Fruit fly (Drosophila melanogaster) whole organism, embryonic: ENCODE results near the gene CG10602.
A peak's percentile ranks its signal among the peaks of the same experiment; 100 is the strongest.

Source experiments
- Antp ChIP-seq: fragments of 200-800 bp; sonication (Bioruptor generic); optimal IDR thresholded peaks from 3 replicates; lab custom pipeline; 2016; ENCODE audit warnings: missing biosample characterization, missing genetic modification characterization
- CG1024 ChIP-seq: fragments of 200-800 bp; sonication (Bioruptor generic); IDR thresholded peaks from 2 replicates; pipeline ENCODE4 v1.3.6; 2022; ENCODE audit warnings: missing biosample characterization, missing genetic modification characterization
- CG11504 ChIP-seq: fragments of 200-800 bp; sonication (Bioruptor generic); optimal IDR thresholded peaks from 3 replicates; lab custom pipeline; 2019; ENCODE audit warnings: missing biosample characterization, mild to moderate bottlenecking, missing genetic modification characterization, moderate library complexity
- CG12155 ChIP-seq: fragments of 200-800 bp; sonication (Bioruptor generic); optimal IDR thresholded peaks from 3 replicates; lab custom pipeline; 2016; ENCODE audit warnings: missing biosample characterization, missing genetic modification characterization
- CG14860 ChIP-seq: fragments of 200-800 bp; sonication (Bioruptor generic); IDR thresholded peaks from 3 replicates; pipeline ENCODE4 v1.3.6; 2022; ENCODE audit warnings: missing biosample characterization, missing genetic modification characterization; ENCODE audit not compliant: partially characterized antibody
- CG1529 ChIP-seq: fragments of 200-800 bp; sonication (Bioruptor generic); optimal IDR thresholded peaks from 3 replicates; lab custom pipeline; 2018; ENCODE audit warnings: missing biosample characterization, missing genetic modification characterization
- CG16813 ChIP-seq: fragments of 200-800 bp; sonication (Bioruptor generic); IDR thresholded peaks from 3 replicates; pipeline ENCODE4 v1.3.6; 2022; ENCODE audit warnings: missing biosample characterization, missing genetic modification characterization; ENCODE audit not compliant: partially characterized antibody
- CG17912 ChIP-seq: fragments of 200-800 bp; sonication (Bioruptor generic); optimal IDR thresholded peaks from 2 replicates; lab custom pipeline; 2018; ENCODE audit warnings: missing biosample characterization, mild to moderate bottlenecking, missing genetic modification characterization
- CG2116 ChIP-seq: fragments of 200-800 bp; sonication (Bioruptor generic); optimal IDR thresholded peaks from 3 replicates; lab custom pipeline; 2018; ENCODE audit warnings: missing biosample characterization, mild to moderate bottlenecking, missing genetic modification characterization
- CG31365 ChIP-seq: fragments of 200-800 bp; sonication (Bioruptor generic); optimal IDR thresholded peaks from 2 replicates; lab custom pipeline; 2018; ENCODE audit warnings: missing biosample characterization, mild to moderate bottlenecking, missing genetic modification characterization
- CG32532 ChIP-seq: fragments of 200-800 bp; sonication (Bioruptor generic); IDR thresholded peaks from 2 replicates; pipeline ENCODE4 v1.3.6; 2022; ENCODE audit warnings: missing biosample characterization, missing genetic modification characterization
- CG3407 ChIP-seq: fragments of 200-800 bp; sonication (Bioruptor generic); optimal IDR thresholded peaks from 2 replicates; lab custom pipeline; 2018; ENCODE audit warnings: missing biosample characterization, mild to moderate bottlenecking, missing genetic modification characterization
- CG34376 ChIP-seq: fragments of 200-800 bp; sonication (Bioruptor generic); optimal IDR thresholded peaks from 2 replicates; lab custom pipeline; 2018; ENCODE audit warnings: missing biosample characterization, mild to moderate bottlenecking, missing genetic modification characterization
- CG4820 ChIP-seq: fragments of 200-800 bp; sonication (Bioruptor generic); optimal IDR thresholded peaks from 3 replicates; lab custom pipeline; 2016; ENCODE audit warnings: missing biosample characterization, missing genetic modification characterization
- CG6765 ChIP-seq: fragments of 200-800 bp; sonication (Bioruptor generic); optimal IDR thresholded peaks from 3 replicates; lab custom pipeline; 2017; ENCODE audit warnings: missing biosample characterization, mild to moderate bottlenecking, missing genetic modification characterization
- CG7271 ChIP-seq: fragments of 200-800 bp; sonication (Bioruptor generic); optimal IDR thresholded peaks from 2 replicates; lab custom pipeline; 2018; ENCODE audit warnings: missing biosample characterization, mild to moderate bottlenecking, missing genetic modification characterization, moderate library complexity
- CG7357 ChIP-seq: fragments of 200-800 bp; sonication (Bioruptor generic); IDR thresholded peaks from 3 replicates; pipeline ENCODE4 v1.3.6; 2022; ENCODE audit warnings: missing biosample characterization, missing genetic modification characterization
- CG7928 ChIP-seq: fragments of 200-800 bp; sonication (Bioruptor generic); optimal IDR thresholded peaks from 2 replicates; lab custom pipeline; 2017; ENCODE audit warnings: missing biosample characterization, mild to moderate bottlenecking, missing genetic modification characterization
- CG7987 ChIP-seq: fragments of 200-800 bp; sonication (Bioruptor generic); optimal IDR thresholded peaks from 2 replicates; lab custom pipeline; 2018; ENCODE audit warnings: missing biosample characterization, mild to moderate bottlenecking, missing genetic modification characterization, moderate library complexity
- CG8089 ChIP-seq: fragments of 200-800 bp; sonication (Bioruptor generic); optimal IDR thresholded peaks from 3 replicates; lab custom pipeline; 2016; ENCODE audit warnings: missing biosample characterization, missing genetic modification characterization
- CG8478 ChIP-seq: fragments of >200 bp; optimal IDR thresholded peaks from 2 replicates; lab custom pipeline; 2018
- Camta ChIP-seq: fragments of 200-800 bp; sonication (Bioruptor generic); optimal IDR thresholded peaks from 2 replicates; lab custom pipeline; 2016; ENCODE audit warnings: missing biosample characterization, missing genetic modification characterization
- D19A ChIP-seq: fragments of 200-800 bp; optimal IDR thresholded peaks from 3 replicates; lab custom pipeline; 2019; ENCODE audit warnings: missing biosample characterization, mild to moderate bottlenecking, missing genetic modification characterization, moderate library complexity
- Doc3 ChIP-seq: fragments of 200-800 bp; sonication (Bioruptor generic); IDR thresholded peaks from 3 replicates; pipeline ENCODE4 v1.3.6; 2022; ENCODE audit warnings: missing biosample characterization, missing genetic modification characterization; ENCODE audit not compliant: partially characterized antibody
- Ets65A ChIP-seq: fragments of 200-800 bp; sonication (Bioruptor generic); peaks from one replicate; lab custom pipeline; 2016; ENCODE audit warnings: missing biosample characterization, missing genetic modification characterization
- GATAe ChIP-seq: fragments of 200-800 bp; sonication (Bioruptor generic); conservative IDR thresholded peaks from 2 replicates; pipeline ENCODE4 v1.3.6; 2022; ENCODE audit warnings: missing biosample characterization, missing genetic modification characterization
- HLHmδ ChIP-seq: fragments of 200-800 bp; sonication (Bioruptor generic); optimal IDR thresholded peaks from 2 replicates; lab custom pipeline; 2018; ENCODE audit warnings: missing biosample characterization, mild to moderate bottlenecking, missing genetic modification characterization, moderate library complexity
- HmgZ ChIP-seq: fragments of 200-800 bp; sonication (Bioruptor generic); optimal IDR thresholded peaks from 2 replicates; lab custom pipeline; 2018; ENCODE audit warnings: missing biosample characterization, mild to moderate bottlenecking, missing genetic modification characterization
- Hr39 ChIP-seq: fragments of >200 bp; optimal IDR thresholded peaks from 2 replicates; lab custom pipeline; 2017
- Jarid2 ChIP-seq: fragments of 200-800 bp; sonication (Bioruptor generic); optimal IDR thresholded peaks from 3 replicates; lab custom pipeline; 2017; ENCODE audit warnings: mild to moderate bottlenecking, missing biosample characterization, missing genetic modification reagents, missing genetic modification characterization
- Lpt ChIP-seq: fragments of >200 bp; optimal IDR thresholded peaks from 2 replicates; lab custom pipeline; 2018; ENCODE audit warnings: missing biosample characterization, missing genetic modification characterization
- MBD-R2 ChIP-seq: fragments of 200-800 bp; sonication (Bioruptor generic); IDR thresholded peaks from 2 replicates; pipeline ENCODE4 v1.3.6; 2022; ENCODE audit warnings: missing biosample characterization, missing genetic modification characterization
- MESR4 ChIP-seq: fragments of 200-800 bp; sonication (Bioruptor generic); optimal IDR thresholded peaks from 2 replicates; lab custom pipeline; 2018; ENCODE audit warnings: missing biosample characterization, mild to moderate bottlenecking, missing genetic modification characterization, moderate library complexity
- Mad ChIP-seq: fragments of 200-800 bp; sonication (Bioruptor generic); optimal IDR thresholded peaks from 2 replicates; lab custom pipeline; 2016; ENCODE audit warnings: missing biosample characterization, missing genetic modification characterization
- NC2β ChIP-seq: fragments of 200-800 bp; sonication (Bioruptor generic); optimal IDR thresholded peaks from 2 replicates; lab custom pipeline; 2016; ENCODE audit warnings: missing biosample characterization, missing genetic modification characterization
- Six4 ChIP-seq: fragments of 200-800 bp; sonication (Bioruptor generic); optimal IDR thresholded peaks from 2 replicates; lab custom pipeline; 2016; ENCODE audit warnings: missing biosample characterization, missing genetic modification characterization
- TFAM ChIP-seq: fragments of 200-800 bp; sonication (Bioruptor generic); optimal IDR thresholded peaks from 2 replicates; lab custom pipeline; 2017; ENCODE audit warnings: missing biosample characterization, missing genetic modification characterization, inconsistent platforms
- Tbp ChIP-seq: fragments of >200 bp; optimal IDR thresholded peaks from 2 replicates; lab custom pipeline; 2018; ENCODE audit warnings: missing biosample characterization, missing genetic modification characterization
- ac ChIP-seq: fragments of 200-800 bp; sonication (Bioruptor generic); optimal IDR thresholded peaks from 3 replicates; lab custom pipeline; 2017; ENCODE audit warnings: missing biosample characterization, mild to moderate bottlenecking, missing genetic modification characterization
- bowl ChIP-seq: fragments of 200-800 bp; sonication (Bioruptor generic); IDR thresholded peaks from 2 replicates; pipeline ENCODE4 v1.3.6; 2022; ENCODE audit warnings: missing biosample characterization, missing genetic modification characterization
- corto ChIP-seq: fragments of 200-800 bp; sonication (Bioruptor generic); optimal IDR thresholded peaks from 2 replicates; lab custom pipeline; 2016; ENCODE audit warnings: missing biosample characterization, mild to moderate bottlenecking, missing genetic modification characterization, moderate library complexity
- dan ChIP-seq: fragments of 200-800 bp; sonication (Bioruptor generic); IDR thresholded peaks from 2 replicates; pipeline ENCODE4 v1.3.6; 2022; ENCODE audit warnings: missing biosample characterization, missing genetic modification characterization
- dm ChIP-seq: fragments of 200-800 bp; sonication (Bioruptor generic); optimal IDR thresholded peaks from 3 replicates; lab custom pipeline; 2016; ENCODE audit warnings: missing biosample characterization, missing genetic modification characterization
- esg ChIP-seq: fragments of 200-800 bp; sonication (Bioruptor generic); conservative IDR thresholded peaks from 2 replicates; pipeline ENCODE4 v1.3.6; 2022; ENCODE audit warnings: missing biosample characterization, missing genetic modification characterization
- sc ChIP-seq, 3 experiments: fragments of >200 bp in 2 of 3; fragments of 200-800 bp in 1 of 3; sonication (Bioruptor generic) in 1 of 3; optimal IDR thresholded peaks; 2 replicates in 2 of 3; 3 replicates in 1 of 3; lab custom pipeline; 2017; ENCODE audit warnings: mild to moderate bottlenecking in 1 of 3, missing biosample characterization in 1 of 3, missing genetic modification characterization in 1 of 3, missing genetic modification reagents in 1 of 3
- sna ChIP-seq: fragments of 200-800 bp; sonication (Bioruptor generic); IDR thresholded peaks from 2 replicates; pipeline ENCODE4 v1.3.6; 2022; ENCODE audit warnings: missing biosample characterization, missing genetic modification characterization; ENCODE audit not compliant: partially characterized antibody
- sr ChIP-seq: fragments of 200-800 bp; sonication (Bioruptor generic); IDR thresholded peaks from 3 replicates; pipeline ENCODE4 v1.3.6; 2022; ENCODE audit warnings: missing biosample characterization, missing genetic modification characterization
- tio ChIP-seq: fragments of 200-800 bp; sonication (Bioruptor generic); optimal IDR thresholded peaks from 2 replicates; lab custom pipeline; 2017; ENCODE audit warnings: missing biosample characterization, missing genetic modification characterization, inconsistent platforms
- vvl ChIP-seq: fragments of 200-800 bp; sonication (Bioruptor generic); IDR thresholded peaks from 2 replicates; pipeline ENCODE4 v1.3.6; 2022; ENCODE audit warnings: missing biosample characterization, missing genetic modification characterization
- wor ChIP-seq: fragments of 200-800 bp; sonication (Bioruptor generic); IDR thresholded peaks from 2 replicates; pipeline ENCODE4 v1.3.6; 2022; ENCODE audit warnings: missing biosample characterization, missing genetic modification characterization
- yki ChIP-seq: fragments of >200 bp; optimal IDR thresholded peaks from 3 replicates; lab custom pipeline; 2018
- zfh1 ChIP-seq: fragments of 200-800 bp; sonication (Bioruptor generic); IDR thresholded peaks from 3 replicates; pipeline ENCODE4 v1.3.6; 2022; ENCODE audit warnings: missing biosample characterization, missing genetic modification characterization

CG10602 gene

dm6 chr2L:18864093-18864492 lies 5.0 kb upstream of the CG10602 start (continued):
- no peak for TF ChIP-seq Antp (GFP tag; lab: Kevin White, UChicago)
- no peak for TF ChIP-seq sc (optimal IDR thresholded peaks at IDR 0.05; lab: Kevin White, UChicago)
- TF ChIP-seq sc (GFP tag; optimal IDR thresholded peaks at IDR 0.05; lab: Kevin White, UChicago), result no peak
- no peak for TF ChIP-seq dm
- no peak for TF ChIP-seq Lpt (GFP tag; lab: Kevin White, UChicago)
- no peak for TF ChIP-seq sna (GFP tag; lab: Robert Waterston, UW)
- TF ChIP-seq bowl (GFP tag; lab: Robert Waterston, UW), result 0 out of 2 replicates have a peak, but pooled peaks have one; percentile 27
- TF ChIP-seq CG32532 (GFP tag; lab: Robert Waterston, UW), result peak; percentile 24; the same call in 1 of the 2 replicates
- no peak for TF ChIP-seq CG7271
- no peak for TF ChIP-seq Mad (GFP tag; lab: Kevin White, UChicago)
- no peak for TF ChIP-seq CG34376 (GFP tag; lab: Kevin White, UChicago)
- no peak for TF ChIP-seq yki
- TF ChIP-seq Tbp, result no peak
- TF ChIP-seq vvl, result 0 out of 2 replicates have a peak, but pooled peaks have one; percentile 25
- TF ChIP-seq Doc3, result no peak
- no peak for TF ChIP-seq TFAM (GFP tag; lab: Kevin White, UChicago)
- TF ChIP-seq CG1024, result 0 out of 2 replicates have a peak, but pooled peaks have one; percentile 5
- no peak for TF ChIP-seq CG17912
- no peak for TF ChIP-seq CG31365
- no peak for TF ChIP-seq CG7928
- TF ChIP-seq CG8089, result no peak
- no peak for TF ChIP-seq GATAe (GFP tag; lab: Robert Waterston, UW)
- TF ChIP-seq Six4 (GFP tag; lab: Kevin White, UChicago), result no peak
- no peak for TF ChIP-seq CG3407 (GFP tag; lab: Kevin White, UChicago)
- no peak for TF ChIP-seq zfh1 (GFP tag; lab: Robert Waterston, UW)
- TF ChIP-seq CG7987, result no peak
- TF ChIP-seq CG6765, result no peak
- no peak for TF ChIP-seq CG4820 (GFP tag; lab: Kevin White, UChicago)

DNA sequence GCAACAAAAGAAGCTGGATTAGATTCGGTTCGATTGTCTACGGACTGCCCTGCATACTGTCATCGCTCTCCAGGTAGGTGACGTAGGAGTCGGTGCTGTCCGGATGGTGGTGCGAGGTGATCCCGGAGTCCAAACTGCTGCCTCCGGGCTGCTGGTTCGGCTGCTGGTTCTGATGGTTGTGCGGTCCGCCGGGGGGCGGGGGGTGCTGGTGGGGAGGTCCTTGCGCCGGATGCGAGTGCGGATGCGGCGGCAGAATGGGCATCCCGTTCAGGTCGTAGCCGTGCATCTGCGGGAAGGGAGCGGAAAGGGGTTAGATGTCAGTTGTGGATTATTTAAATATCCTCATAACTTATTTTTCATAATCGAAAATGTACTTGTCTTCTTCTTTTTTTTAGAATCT lies 1.9 kb upstream of the CG10602 start:
- TF ChIP-seq sr (GFP tag; lab: Robert Waterston, UW) (peak; percentile 4; the same call in 1 of the 3 replicates), Camta (GFP tag; lab: Kevin White, UChicago) (no peak), CG8478 (lab: Kevin White, UChicago) (peak; percentile 2), corto (GFP tag; lab: Kevin White, UChicago) (no peak), Hr39 (lab: Kevin White, UChicago) (peak; percentile 78), CG1529 (GFP tag; lab: Kevin White, UChicago) (no peak), Ets65A (peak; percentile 20), Jarid2 (GFP tag; lab: Kevin White, UChicago) (peak; percentile 11), NC2β (GFP tag; lab: Kevin White, UChicago) (no peak), CG12155 (GFP tag; lab: Kevin White, UChicago) (no peak), MBD-R2 (no peak), CG6765 (no peak), CG16813 (GFP tag; lab: Robert Waterston, UW) (0 out of 3 replicates have a peak, but pooled peaks have one; percentile 22)

dm6 chr2L:18857635-18858059 lies 1.4 kb downstream of the CG10602 start:
- TF ChIP-seq HLHmδ (GFP tag; lab: Kevin White, UChicago), result no peak
- peak; percentile 89 for TF ChIP-seq tio
- peak; percentile 90 for TF ChIP-seq Camta (GFP tag; lab: Kevin White, UChicago)
- TF ChIP-seq CG14860 (GFP tag; lab: Robert Waterston, UW), result 0 out of 3 replicates have a peak, but pooled peaks have one; percentile 11
- peak; percentile 81 for TF ChIP-seq CG7357 (GFP tag; lab: Robert Waterston, UW)
- TF ChIP-seq CG2116, result peak; percentile 64
- 0 out of 2 replicates have a peak, but pooled peaks have one; percentile 13 for TF ChIP-seq dan (GFP tag; lab: Robert Waterston, UW)
- peak; percentile 94 for TF ChIP-seq HmgZ (tag; lab: Kevin White, UChicago)
- TF ChIP-seq CG11504 (tag; lab: Kevin White, UChicago), result peak; percentile 93
- peak; percentile 81 for TF ChIP-seq esg
- TF ChIP-seq D19A (tag; lab: Kevin White, UChicago), result peak; percentile 70
- TF ChIP-seq ac (GFP tag; lab: Kevin White, UChicago), result peak; percentile 16
- peak; percentile 83 for TF ChIP-seq wor (GFP tag; lab: Robert Waterston, UW)
- TF ChIP-seq MESR4 (GFP tag; lab: Kevin White, UChicago), result peak; percentile 32
